Fruit fly (Drosophila melanogaster) whole organism, embryonic: ENCODE measurements around the gene CG3604.

ENCODE experiments used
- ATbp ChIP-seq: fragments of 200-800 bp; sonication (Bioruptor generic); optimal IDR thresholded peaks from 2 replicates; lab custom pipeline; 2017; ENCODE audit warnings: missing biosample characterization, mild to moderate bottlenecking, missing genetic modification characterization, missing genetic modification reagents
- Aef1 ChIP-seq: fragments of 200-800 bp; sonication (Bioruptor generic); IDR thresholded peaks from 3 replicates; pipeline ENCODE4 v1.3.6; 2022; ENCODE audit warnings: missing biosample characterization, missing genetic modification characterization
- Antp ChIP-seq: fragments of 200-800 bp; sonication (Bioruptor generic); optimal IDR thresholded peaks from 3 replicates; lab custom pipeline; 2016; ENCODE audit warnings: missing biosample characterization, missing genetic modification characterization
- Atf3 ChIP-seq: fragments of 200-800 bp; sonication (Bioruptor generic); optimal IDR thresholded peaks from 3 replicates; lab custom pipeline; 2016; ENCODE audit warnings: missing biosample characterization, missing genetic modification characterization
- CG10959 ChIP-seq: fragments of 200-800 bp; sonication (Bioruptor generic); IDR thresholded peaks from 2 replicates; pipeline ENCODE4 v1.3.6; 2022; ENCODE audit warnings: missing biosample characterization, missing genetic modification characterization
- CG11723 ChIP-seq: fragments of 200-800 bp; sonication (Bioruptor generic); optimal IDR thresholded peaks from 2 replicates; lab custom pipeline; 2017; ENCODE audit warnings: missing biosample characterization, mild to moderate bottlenecking, missing genetic modification characterization
- CG16813 ChIP-seq: fragments of 200-800 bp; sonication (Bioruptor generic); IDR thresholded peaks from 3 replicates; pipeline ENCODE4 v1.3.6; 2022; ENCODE audit warnings: missing biosample characterization, missing genetic modification characterization; ENCODE audit not compliant: partially characterized antibody
- CG17328 ChIP-seq: fragments of 200-800 bp; sonication (Bioruptor generic); IDR thresholded peaks from 2 replicates; pipeline ENCODE4 v1.3.6; 2022; ENCODE audit warnings: missing biosample characterization, missing genetic modification characterization
- CG1832 ChIP-seq: fragments of 200-800 bp; sonication (Bioruptor generic); optimal IDR thresholded peaks from 2 replicates; lab custom pipeline; 2017; ENCODE audit warnings: missing biosample characterization, mild to moderate bottlenecking, missing genetic modification characterization, inconsistent platforms
- CG31441 ChIP-seq: fragments of 200-800 bp; sonication (Bioruptor generic); IDR thresholded peaks from 2 replicates; pipeline ENCODE4 v1.3.6; 2022; ENCODE audit warnings: missing biosample characterization, missing genetic modification characterization
- CG4424 ChIP-seq: fragments of 200-800 bp; sonication (Bioruptor generic); optimal IDR thresholded peaks from 3 replicates; lab custom pipeline; 2016; ENCODE audit warnings: missing biosample characterization, missing genetic modification characterization
- CG7839 ChIP-seq: fragments of 200-800 bp; sonication (Bioruptor generic); optimal IDR thresholded peaks from 3 replicates; lab custom pipeline; 2018; ENCODE audit warnings: missing biosample characterization, mild to moderate bottlenecking, missing genetic modification characterization, moderate library complexity
- CG8478 ChIP-seq: fragments of >200 bp; optimal IDR thresholded peaks from 2 replicates; lab custom pipeline; 2018
- CG9727 ChIP-seq: fragments of 200-800 bp; sonication (Bioruptor generic); optimal IDR thresholded peaks from 3 replicates; lab custom pipeline; 2017; ENCODE audit warnings: missing biosample characterization, mild to moderate bottlenecking, missing genetic modification characterization
- D19B ChIP-seq: fragments of 200-800 bp; sonication (Bioruptor generic); optimal IDR thresholded peaks from 2 replicates; lab custom pipeline; 2017; ENCODE audit warnings: missing biosample characterization, mild to moderate bottlenecking, missing genetic modification characterization
- ERR ChIP-seq: fragments of 200-800 bp; sonication (Bioruptor generic); optimal IDR thresholded peaks from 2 replicates; lab custom pipeline; 2016; ENCODE audit warnings: missing biosample characterization, missing genetic modification characterization
- Ets65A ChIP-seq: fragments of 200-800 bp; sonication (Bioruptor generic); peaks from one replicate; lab custom pipeline; 2016; ENCODE audit warnings: missing biosample characterization, missing genetic modification characterization
- Hr78 ChIP-seq, 2 experiments: fragments of 200-800 bp in 1 of 2; fragments of >200 bp in 1 of 2; sonication (Bioruptor generic) in 1 of 2; optimal IDR thresholded peaks; 2 replicates each; lab custom pipeline; 2017 to 2019; ENCODE audit warnings: missing biosample characterization in 2 of 2, missing genetic modification characterization in 2 of 2, mild to moderate bottlenecking in 1 of 2, moderate library complexity in 1 of 2
- Lhr ChIP-seq: fragments of 200-800 bp; sonication (Bioruptor generic); optimal IDR thresholded peaks from 3 replicates; lab custom pipeline; 2017; ENCODE audit warnings: mild to moderate bottlenecking, missing biosample characterization, missing genetic modification reagents, missing genetic modification characterization
- Meics ChIP-seq: fragments of 200-800 bp; sonication (Bioruptor generic); optimal IDR thresholded peaks from 2 replicates; lab custom pipeline; 2017; ENCODE audit warnings: missing biosample characterization, mild to moderate bottlenecking, missing genetic modification characterization
- NC2α ChIP-seq: fragments of 200-800 bp; sonication (Bioruptor generic); optimal IDR thresholded peaks from 2 replicates; lab custom pipeline; 2016; ENCODE audit warnings: missing biosample characterization, missing genetic modification characterization
- Nf-YB ChIP-seq: fragments of 200-800 bp; sonication (Bioruptor generic); optimal IDR thresholded peaks from 3 replicates; lab custom pipeline; 2019; ENCODE audit warnings: missing biosample characterization, mild to moderate bottlenecking, missing genetic modification characterization, moderate library complexity
- Pdp1 ChIP-seq, 2 experiments: fragments of 200-800 bp; sonication (Bioruptor generic); optimal IDR thresholded peaks; 3 replicates each; lab custom pipeline; 2016; ENCODE audit warnings: missing biosample characterization in 2 of 2, missing genetic modification characterization in 2 of 2, mild to moderate bottlenecking in 1 of 2, moderate library complexity in 1 of 2
- Scr ChIP-seq: fragments of 200-800 bp; sonication (Bioruptor generic); IDR thresholded peaks from 2 replicates; pipeline ENCODE4 v1.3.6; 2022; ENCODE audit warnings: missing biosample characterization, missing genetic modification characterization; ENCODE audit not compliant: partially characterized antibody
- Ssrp ChIP-seq: fragments of 200-800 bp; sonication (Bioruptor generic); optimal IDR thresholded peaks from 2 replicates; lab custom pipeline; 2018; ENCODE audit warnings: missing biosample characterization, mild to moderate bottlenecking, missing genetic modification characterization, moderate library complexity
- Xbp1 ChIP-seq: fragments of 200-800 bp; sonication (Bioruptor generic); optimal IDR thresholded peaks from 3 replicates; lab custom pipeline; 2016; ENCODE audit warnings: missing biosample characterization, mild to moderate bottlenecking, missing genetic modification characterization
- ac ChIP-seq: fragments of 200-800 bp; sonication (Bioruptor generic); optimal IDR thresholded peaks from 3 replicates; lab custom pipeline; 2017; ENCODE audit warnings: missing biosample characterization, mild to moderate bottlenecking, missing genetic modification characterization
- az2 ChIP-seq: fragments of 200-800 bp; sonication (Bioruptor generic); optimal IDR thresholded peaks from 3 replicates; lab custom pipeline; 2016; ENCODE audit warnings: missing biosample characterization, missing genetic modification characterization
- btn ChIP-seq: fragments of 200-800 bp; sonication (Bioruptor generic); optimal IDR thresholded peaks from 2 replicates; lab custom pipeline; 2016; ENCODE audit warnings: missing biosample characterization, missing genetic modification characterization
- chif ChIP-seq, 2 experiments: fragments of 200-800 bp; sonication (Bioruptor generic); optimal IDR thresholded peaks; 3 replicates each; lab custom pipeline; 2016; ENCODE audit warnings: missing biosample characterization in 2 of 2, missing genetic modification characterization in 2 of 2
- ci ChIP-seq: fragments of 200-800 bp; sonication (Bioruptor generic); IDR thresholded peaks from 3 replicates; pipeline ENCODE4 v1.3.6; 2022; ENCODE audit warnings: missing biosample characterization, missing genetic modification characterization
- corto ChIP-seq: fragments of 200-800 bp; sonication (Bioruptor generic); optimal IDR thresholded peaks from 2 replicates; lab custom pipeline; 2016; ENCODE audit warnings: missing biosample characterization, mild to moderate bottlenecking, missing genetic modification characterization, moderate library complexity
- dan ChIP-seq: fragments of 200-800 bp; sonication (Bioruptor generic); IDR thresholded peaks from 2 replicates; pipeline ENCODE4 v1.3.6; 2022; ENCODE audit warnings: missing biosample characterization, missing genetic modification characterization
- dimm ChIP-seq: fragments of 200-800 bp; sonication (Bioruptor generic); IDR thresholded peaks from 2 replicates; pipeline ENCODE4 v1.3.6; 2022; ENCODE audit warnings: missing biosample characterization, missing genetic modification characterization
- dmrt11E ChIP-seq: fragments of 200-800 bp; sonication (Bioruptor generic); optimal IDR thresholded peaks from 3 replicates; lab custom pipeline; 2018; ENCODE audit warnings: missing biosample characterization, mild to moderate bottlenecking, missing genetic modification characterization, moderate library complexity
- eve ChIP-seq, 2 experiments: fragments of >200 bp; optimal IDR thresholded peaks; 2 replicates each; lab custom pipeline; 2017; ENCODE audit warnings: missing biosample characterization in 2 of 2, missing genetic modification characterization in 2 of 2
- gem ChIP-seq: fragments of 200-800 bp; sonication (Bioruptor generic); optimal IDR thresholded peaks from 2 replicates; lab custom pipeline; 2019; ENCODE audit warnings: missing biosample characterization, mild to moderate bottlenecking, missing genetic modification characterization, moderate library complexity
- ham ChIP-seq: fragments of 200-800 bp; sonication (Bioruptor generic); IDR thresholded peaks from 2 replicates; pipeline ENCODE4 v1.3.6; 2022; ENCODE audit warnings: missing biosample characterization, missing genetic modification characterization
- nmo ChIP-seq: fragments of 200-800 bp; sonication (Bioruptor generic); optimal IDR thresholded peaks from 2 replicates; lab custom pipeline; 2018; ENCODE audit warnings: missing biosample characterization, mild to moderate bottlenecking, missing genetic modification characterization, moderate library complexity
- oc ChIP-seq: fragments of 200-800 bp; sonication (Bioruptor generic); optimal IDR thresholded peaks from 2 replicates; lab custom pipeline; 2018; ENCODE audit warnings: missing biosample characterization, mild to moderate bottlenecking, missing genetic modification characterization, moderate library complexity
- odd ChIP-seq: fragments of 200-800 bp; sonication (Bioruptor generic); optimal IDR thresholded peaks from 2 replicates; lab custom pipeline; 2017; ENCODE audit warnings: missing biosample characterization, mild to moderate bottlenecking, missing genetic modification characterization
- pnt ChIP-seq: fragments of 200-800 bp; sonication (Bioruptor generic); optimal IDR thresholded peaks from 3 replicates; lab custom pipeline; 2016; ENCODE audit warnings: missing biosample characterization, missing genetic modification characterization
- sens ChIP-seq: fragments of 200-800 bp; sonication (Bioruptor generic); peaks from one replicate; lab custom pipeline; 2016; ENCODE audit warnings: missing biosample characterization, missing genetic modification characterization
- seq ChIP-seq: fragments of 200-800 bp; sonication (Bioruptor generic); IDR thresholded peaks from 2 replicates; pipeline ENCODE4 v1.3.6; 2022; ENCODE audit warnings: missing biosample characterization, missing genetic modification characterization
- tap ChIP-seq: fragments of 200-800 bp; optimal IDR thresholded peaks from 3 replicates; lab custom pipeline; 2019; ENCODE audit warnings: missing biosample characterization, mild to moderate bottlenecking, missing genetic modification characterization, moderate library complexity
- ttk ChIP-seq: fragments of 200-800 bp; sonication (Bioruptor generic); IDR thresholded peaks from 2 replicates; pipeline ENCODE4 v2.1.2; 2022; ENCODE audit warnings: missing biosample characterization, missing genetic modification characterization
- vvl ChIP-seq: fragments of 200-800 bp; sonication (Bioruptor generic); IDR thresholded peaks from 2 replicates; pipeline ENCODE4 v1.3.6; 2022; ENCODE audit warnings: missing biosample characterization, missing genetic modification characterization
- z ChIP-seq: fragments of 200-800 bp; sonication (Bioruptor generic); IDR thresholded peaks from 3 replicates; pipeline ENCODE4 v1.3.6; 2022; ENCODE audit warnings: missing biosample characterization, missing genetic modification characterization
- zfh1 ChIP-seq: fragments of 200-800 bp; sonication (Bioruptor generic); IDR thresholded peaks from 3 replicates; pipeline ENCODE4 v1.3.6; 2022; ENCODE audit warnings: missing biosample characterization, missing genetic modification characterization
- zfh2 ChIP-seq: fragments of 200-800 bp; sonication (Bioruptor generic); optimal IDR thresholded peaks from 2 replicates; lab custom pipeline; 2016; ENCODE audit warnings: missing biosample characterization, missing genetic modification characterization

Gene CG3604

dm6 chr2L:3685139-3685851 lies 12.4 kb downstream of the CG3604 start (continued):
- TF ChIP-seq chif (GFP tag; optimal IDR thresholded peaks at IDR 0.05; lab: Kevin White, UChicago) (peak in 1 of 2 experiments; percentile 19), az2 (GFP tag; lab: Kevin White, UChicago) (peak; percentile 20), CG4424 (peak; percentile 2), CG31441 (GFP tag; lab: Robert Waterston, UW) (0 out of 2 replicates have a peak, but pooled peaks have one; percentile 25), ac (GFP tag; lab: Kevin White, UChicago) (no peak), Ssrp (tag; lab: Kevin White, UChicago) (no peak), Atf3 (GFP tag; lab: Kevin White, UChicago) (no peak), oc (tag; lab: Kevin White, UChicago) (peak; percentile 10), eve (GFP tag; optimal IDR thresholded peaks at IDR 0.05; lab: Kevin White, UChicago) (no peak), dmrt11E (tag; lab: Kevin White, UChicago) (peak; percentile 65), sens (GFP tag; lab: Kevin White, UChicago) (peak; percentile 84), z (GFP tag; lab: Robert Waterston, UW) (no peak), ham (GFP tag; lab: Robert Waterston, UW) (no peak), CG7839 (tag; lab: Kevin White, UChicago) (peak; percentile 25), btn (GFP tag; lab: Kevin White, UChicago) (no peak), Meics (GFP tag; lab: Kevin White, UChicago) (no peak), Nf-YB (GFP tag; lab: Kevin White, UChicago) (peak; percentile 86), CG1832 (GFP tag; lab: Kevin White, UChicago) (peak; percentile 59), vvl (GFP tag; lab: Robert Waterston, UW) (peak; percentile 26; the same call in 1 of the 2 replicates), ERR (GFP tag; lab: Kevin White, UChicago) (no peak), Ets65A (peak; percentile 27), seq (GFP tag; lab: Robert Waterston, UW) (peak; percentile 84), zfh2 (GFP tag; lab: Kevin White, UChicago) (no peak), Scr (no peak), CG9727 (GFP tag; lab: Kevin White, UChicago) (peak; percentile 39), pnt (GFP tag; lab: Kevin White, UChicago) (peak; percentile 27), corto (no peak), CG8478 (lab: Kevin White, UChicago) (no peak), ATbp (GFP tag; lab: Kevin White, UChicago) (peak; percentile 5), CG17328 (GFP tag; lab: Robert Waterston, UW) (peak; percentile 29; the same call in 1 of the 2 replicates), zfh1 (GFP tag; lab: Robert Waterston, UW) (0 out of 3 replicates have a peak, but pooled peaks have one; percentile 49), Xbp1 (GFP tag; lab: Kevin White, UChicago) (peak; percentile 12), CG16813 (GFP tag; lab: Robert Waterston, UW) (no peak), D19B (no peak), gem (tag; lab: Kevin White, UChicago) (peak; percentile 51), Antp (peak; percentile 5), NC2α (GFP tag; lab: Kevin White, UChicago) (no peak), dan (GFP tag; lab: Robert Waterston, UW) (0 out of 2 replicates have a peak, but pooled peaks have one; percentile 19), ttk (GFP tag; lab: Robert Waterston, UW) (peak; percentile 22; the same call in 1 of the 2 replicates), Lhr (GFP tag; lab: Kevin White, UChicago) (no peak), odd (no peak), tap (peak; percentile 15), Hr78 (GFP tag; optimal IDR thresholded peaks at IDR 0.05; lab: Kevin White, UChicago) (no peak), nmo (GFP tag; lab: Kevin White, UChicago) (peak; percentile 31), Aef1 (GFP tag; lab: Robert Waterston, UW) (no peak), CG10959 (0 out of 2 replicates have a peak, but pooled peaks have one; percentile 8), Pdp1 (GFP tag; optimal IDR thresholded peaks at IDR 0.05; lab: Kevin White, UChicago) (no peak), ci (GFP tag; lab: Robert Waterston, UW) (0 out of 3 replicates have a peak, but pooled peaks have one; percentile 36), dimm (GFP tag; lab: Robert Waterston, UW) (no peak), CG11723 (GFP tag; lab: Kevin White, UChicago) (no peak)
